Worm (Caenorhabditis elegans): ENCODE results near the gene M03A1.8.

The M03A1.8 gene

ce11 chrII:4583203-4583912 is 23.2 kb downstream of the M03A1.8 start:
- TF ChIP-seq lin-39 (tag; optimal IDR thresholded peaks at IDR 0.05) (no peak), unc-62 (GFP tag; optimal IDR thresholded peaks at IDR 0.05) (no peak), fkh-8 (tag; optimal IDR thresholded peaks at IDR 0.05) (no peak), tlp-1 (tag; optimal IDR thresholded peaks at IDR 0.05) (no peak), nhr-77 (tag; optimal IDR thresholded peaks at IDR 0.05) (no peak), egl-13 (tag; optimal IDR thresholded peaks at IDR 0.05) (no peak), dsc-1 (tag; optimal IDR thresholded peaks at IDR 0.05) (no peak), xbp-1 (tag; optimal IDR thresholded peaks at IDR 0.05) (no peak), hlh-17 (GFP tag; optimal IDR thresholded peaks at IDR 0.05; ENCODE audit: borderline replicate concordance) (no peak), lin-14 (GFP tag; optimal IDR thresholded peaks at IDR 0.05) (peak; percentile 28), alr-1 (tag; optimal IDR thresholded peaks at IDR 0.05; ENCODE audit: borderline replicate concordance) (no peak), swsn-7 (tag; optimal IDR thresholded peaks at IDR 0.05) (no peak), nhr-85 (tag) (peak; percentile 69), isw-1 (GFP tag; IDR thresholded peaks at IDR 0.05) (no peak), ceh-82 (tag; optimal IDR thresholded peaks at IDR 0.05) (no peak), lir-3 (tag; optimal IDR thresholded peaks at IDR 0.05; ENCODE audit: poor library complexity) (no peak), ztf-11 (tag; optimal IDR thresholded peaks at IDR 0.05) (no peak), zip-4 (GFP tag; optimal IDR thresholded peaks at IDR 0.05) (no peak), mef-2 (tag; optimal IDR thresholded peaks at IDR 0.05) (no peak), efl-1 (optimal IDR thresholded peaks at IDR 0.05) (no peak), efl-1 (GFP tag; optimal IDR thresholded peaks at IDR 0.05 in 1 of 2) (peak in 1 of 2 experiments; percentile 52), mep-1 (tag; optimal IDR thresholded peaks at IDR 0.05) (no peak)

ce11 chrII:4584313-4584712 is 24.2 kb downstream of the M03A1.8 start:
- no peak for TF ChIP-seq nhr-19 (GFP tag; conservative IDR thresholded peaks at IDR 0.05)
- no peak for TF ChIP-seq rnt-1 (tag; optimal IDR thresholded peaks at IDR 0.05)
- TF ChIP-seq ceh-63 (GFP tag; optimal IDR thresholded peaks at IDR 0.05) = no peak
- no peak for TF ChIP-seq mab-9 (GFP tag; IDR thresholded peaks at IDR 0.05)
- TF ChIP-seq aly-2 (tag; optimal IDR thresholded peaks at IDR 0.05) = no peak
- peak; percentile 39 for TF ChIP-seq lin-14 (GFP tag; optimal IDR thresholded peaks at IDR 0.05)
- no peak for TF ChIP-seq efl-1 (optimal IDR thresholded peaks at IDR 0.05)
- TF ChIP-seq efl-1 (GFP tag; optimal IDR thresholded peaks at IDR 0.05 in 1 of 2) = peak in 1 of 2 experiments; percentile 16

ce11 chrII:4585327-4585726 is 25.2 kb downstream of the M03A1.8 start:
- TF ChIP-seq vab-15 (tag; optimal IDR thresholded peaks at IDR 0.05) (no peak), nhr-12 (tag; optimal IDR thresholded peaks at IDR 0.05) (no peak), snpc-4 (tag; optimal IDR thresholded peaks at IDR 0.05) (no peak), nhr-28 (tag; optimal IDR thresholded peaks at IDR 0.05) (no peak), nhr-85 (tag) (no peak), unc-98 (GFP tag; IDR thresholded peaks at IDR 0.05) (no peak), nhr-19 (GFP tag; conservative IDR thresholded peaks at IDR 0.05) (no peak)

- no peak for TF ChIP-seq dpl-1 (GFP tag; optimal IDR thresholded peaks at IDR 0.05)
- TF ChIP-seq mdl-1 (tag; optimal IDR thresholded peaks at IDR 0.05) = no peak
- TF ChIP-seq fkh-10 (GFP tag; optimal IDR thresholded peaks at IDR 0.05) = no peak
- no peak for TF ChIP-seq mep-1 (tag; optimal IDR thresholded peaks at IDR 0.05)
- TF ChIP-seq F16B12.6 (tag; optimal IDR thresholded peaks at IDR 0.05) = no peak
- no peak for TF ChIP-seq snpc-4 (tag; optimal IDR thresholded peaks at IDR 0.05)
- TF ChIP-seq nhr-20 (tag; optimal IDR thresholded peaks at IDR 0.05) = no peak
- TF ChIP-seq ces-1 (GFP tag; optimal IDR thresholded peaks at IDR 0.05) = no peak
- no peak for TF ChIP-seq lin-14 (GFP tag; optimal IDR thresholded peaks at IDR 0.05)
- TF ChIP-seq blmp-1 (tag; optimal IDR thresholded peaks at IDR 0.05) = no peak
- TF ChIP-seq fos-1 (tag; optimal IDR thresholded peaks at IDR 0.05) = no peak
- TF ChIP-seq nhr-11 (tag; optimal IDR thresholded peaks at IDR 0.05) = no peak
- no peak for TF ChIP-seq isw-1 (GFP tag; IDR thresholded peaks at IDR 0.05)
- TF ChIP-seq ztf-4 (tag; optimal IDR thresholded peaks at IDR 0.05) = no peak
- TF ChIP-seq unc-30 (tag; optimal IDR thresholded peaks at IDR 0.05) = no peak
- no peak for TF ChIP-seq lsy-2 (tag; optimal IDR thresholded peaks at IDR 0.05)
- no peak for TF ChIP-seq nhr-12 (tag; optimal IDR thresholded peaks at IDR 0.05)
- TF ChIP-seq unc-62 (GFP tag; optimal IDR thresholded peaks at IDR 0.05) = no peak
- TF ChIP-seq egl-27 (tag; optimal IDR thresholded peaks at IDR 0.05) = no peak
These were observed 29.9 kb downstream of the M03A1.8 start for ce11 chrII:4590086-4590485.
